Worm (Caenorhabditis elegans): ENCODE measurements around the gene C35B8.3.

DNA sequence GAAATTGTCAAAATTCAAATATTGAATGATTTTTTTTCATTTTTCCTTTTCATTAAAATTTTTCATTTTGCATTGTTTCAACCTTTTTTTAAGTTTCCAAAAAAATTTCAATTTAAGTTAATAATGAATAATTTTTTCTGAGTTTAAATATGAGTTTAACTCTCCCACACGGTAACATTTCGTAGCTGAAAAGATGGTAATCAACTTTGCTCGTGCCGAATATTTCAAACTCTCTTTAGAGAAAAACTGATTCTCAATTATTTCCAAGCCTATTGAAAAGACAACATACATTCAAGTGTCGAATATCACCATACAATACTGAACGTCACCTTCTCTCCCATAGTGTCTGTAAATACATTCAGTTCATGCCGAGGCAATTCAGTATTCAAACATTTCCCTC lies 4.8 kb upstream of the C35B8.3 start:
- TF ChIP-seq dao-5 (tag; optimal IDR thresholded peaks at IDR 0.05): no peak
- no peak for TF ChIP-seq W03F9.2 (tag; optimal IDR thresholded peaks at IDR 0.05)
- TF ChIP-seq him-1 (tag; optimal IDR thresholded peaks at IDR 0.05): no peak

Data from whole organism, L4/young adult.